Fruit fly (Drosophila melanogaster): ENCODE measurements around the gene CG14650.

DNA sequence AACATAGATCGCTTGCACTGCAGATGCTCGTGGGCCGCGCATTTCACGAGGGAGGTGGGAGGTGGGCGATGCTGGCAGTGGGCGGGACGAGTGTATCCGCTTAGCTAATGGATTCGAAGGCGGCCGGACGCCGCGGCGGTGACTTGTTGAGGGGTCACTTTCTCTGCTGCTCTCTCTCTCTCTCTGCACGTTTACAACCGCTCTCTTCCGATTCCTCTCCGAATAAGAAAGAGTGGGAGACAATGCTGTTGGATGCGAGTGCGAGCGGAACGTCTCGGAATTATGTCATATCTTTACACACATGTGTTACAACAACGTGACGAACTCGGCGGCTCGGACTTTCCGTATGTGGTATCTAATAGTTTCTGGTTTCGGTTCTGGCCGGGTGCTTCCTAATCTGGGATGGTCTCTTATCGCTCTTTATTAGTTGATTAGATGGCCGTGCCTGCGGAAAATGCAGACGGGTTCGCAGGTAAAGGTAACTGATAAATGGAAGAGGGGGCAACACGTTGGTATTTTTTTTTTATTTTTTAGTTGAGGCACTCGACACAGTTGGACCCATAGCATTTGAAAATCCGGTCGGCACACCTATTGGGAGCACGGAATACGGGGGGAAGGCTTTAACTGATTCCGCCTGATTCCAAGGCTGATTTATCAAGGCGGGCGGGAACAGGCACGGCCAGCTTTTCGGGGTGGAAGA lies 15.3 kb downstream of the CG14650 start:
- TF ChIP-seq CG15710 (tag; optimal IDR thresholded peaks at IDR 0.05) (no peak), EcR (GFP tag; optimal IDR thresholded peaks at IDR 0.05) (peak; percentile 2), CG12605 (GFP tag; IDR thresholded peaks at IDR 0.05) (peak; percentile 57), D1 (tag; optimal IDR thresholded peaks at IDR 0.05) (no peak), Pif1A (GFP tag; optimal IDR thresholded peaks at IDR 0.05) (no peak), gl (tag; optimal IDR thresholded peaks at IDR 0.05) (no peak), CG14655 (GFP tag; optimal IDR thresholded peaks at IDR 0.05) (no peak), CG4496 (GFP tag; IDR thresholded peaks at IDR 0.05) (peak; percentile 71), CG17806 (tag; optimal IDR thresholded peaks at IDR 0.05) (no peak), CG9948 (tag; optimal IDR thresholded peaks at IDR 0.05) (no peak), CG8301 (tag; optimal IDR thresholded peaks at IDR 0.05) (no peak)
